Fruit fly (Drosophila melanogaster): ENCODE measurements around the gene ScpX.

The ScpX gene

DNA sequence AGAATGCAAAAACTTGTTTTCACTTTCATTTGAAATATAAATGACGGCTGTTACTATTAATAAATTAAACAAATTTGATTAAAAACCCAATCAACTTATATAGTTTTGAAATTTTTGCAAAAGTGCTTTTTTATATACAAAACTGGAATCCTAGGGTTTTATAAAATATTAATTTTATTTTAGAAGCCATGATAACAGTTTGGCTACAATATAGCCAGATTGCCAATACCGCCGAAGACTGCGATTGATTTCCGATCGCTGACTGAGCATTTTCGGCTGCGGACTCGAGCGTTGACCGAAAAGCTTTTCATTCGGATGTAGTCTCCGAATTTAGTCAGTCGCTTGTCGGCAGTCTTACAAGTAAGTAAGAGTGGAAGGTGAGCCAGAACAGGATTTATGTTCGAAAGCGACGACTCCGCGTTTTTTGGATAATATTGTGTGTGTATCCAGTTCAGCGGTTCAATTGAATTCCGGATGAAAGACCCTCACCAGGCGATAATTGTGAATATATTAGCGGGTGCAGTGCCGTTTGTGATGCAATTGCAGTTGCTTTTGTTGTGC, 7.7 kb upstream of the ScpX start, which contains the start of gene Ugt36D1 (continued):
- TF ChIP-seq dl (GFP tag; optimal IDR thresholded peaks at IDR 0.05; ENCODE audit: insufficient read depth in 1 of 2, partially characterized antibody in 2 of 2): no peak
- no peak for TF ChIP-seq Abd-B (GFP tag; optimal IDR thresholded peaks at IDR 0.05)
- TF ChIP-seq Vsx2 (GFP tag; optimal IDR thresholded peaks at IDR 0.05; ENCODE audit: partially characterized antibody): peak; percentile 81
- TF ChIP-seq OdsH (GFP tag; optimal IDR thresholded peaks at IDR 0.05): no peak

DNA sequence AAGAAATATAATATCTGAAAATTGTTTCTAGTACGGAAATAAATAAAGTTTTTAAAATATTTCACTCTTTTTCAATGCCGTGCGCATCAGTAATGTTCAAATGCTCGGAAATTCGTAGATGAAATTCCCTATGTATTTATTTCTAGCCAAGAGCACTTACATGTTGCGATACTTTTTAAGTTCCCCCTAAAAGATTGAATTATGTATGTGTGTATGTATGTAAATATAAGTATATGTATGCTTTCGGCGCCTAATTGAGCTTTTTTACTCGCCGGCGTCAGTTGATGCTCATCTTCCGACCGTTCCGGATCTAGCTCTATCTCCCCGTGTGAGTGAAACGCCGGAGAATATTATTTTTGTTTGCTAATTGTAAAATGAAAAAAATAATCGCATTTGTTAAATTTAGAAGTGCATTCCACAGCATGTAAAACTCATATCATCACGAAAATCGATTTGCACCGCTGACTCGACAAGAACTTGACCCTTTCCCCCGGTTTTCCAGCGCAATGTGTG, 4.5 kb upstream of the ScpX start, which contains the start of gene Ugt36E1:
Ugt36E1 (plus strand) TSS at position 275 of the 513 bp plus-strand sequence.
- TF ChIP-seq Hr78 (GFP tag; optimal IDR thresholded peaks at IDR 0.05): no peak
- no peak for TF ChIP-seq usp (GFP tag; optimal IDR thresholded peaks at IDR 0.05)
- TF ChIP-seq Dfd (GFP tag; optimal IDR thresholded peaks at IDR 0.05): no peak
- no peak for TF ChIP-seq Sp1 (GFP tag; optimal IDR thresholded peaks at IDR 0.05)
- no peak for TF ChIP-seq dl (GFP tag; optimal IDR thresholded peaks at IDR 0.05; ENCODE audit: insufficient read depth in 1 of 2, partially characterized antibody in 2 of 2)
- no peak for TF ChIP-seq foxo (GFP tag; optimal IDR thresholded peaks at IDR 0.05)
- TF ChIP-seq woc (GFP tag; optimal IDR thresholded peaks at IDR 0.05): no peak

DNA sequence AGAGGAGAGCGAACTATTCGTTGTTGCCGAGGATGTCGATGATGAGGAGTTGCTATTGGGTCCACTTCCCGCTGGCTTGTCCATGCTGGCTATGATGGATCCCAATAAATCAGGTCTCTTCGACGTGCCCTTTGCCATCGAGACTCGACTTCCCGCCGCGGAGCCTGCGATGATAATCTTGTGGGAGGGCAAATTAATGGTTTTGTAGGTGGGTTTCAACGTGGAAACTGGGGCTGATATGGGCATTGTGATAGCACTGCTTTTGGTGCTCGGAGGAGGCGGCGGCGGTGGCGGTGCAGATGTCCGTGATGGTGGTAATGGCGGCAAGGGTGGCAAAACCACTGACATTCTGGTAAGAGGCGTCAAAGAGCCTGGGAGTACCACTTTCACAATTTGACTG, 3.5 kb downstream of the ScpX start:
- TF ChIP-seq Vsx2 (GFP tag; optimal IDR thresholded peaks at IDR 0.05; ENCODE audit: partially characterized antibody) (no peak), HLH106 (tag; optimal IDR thresholded peaks at IDR 0.05) (no peak), Hr78 (GFP tag; optimal IDR thresholded peaks at IDR 0.05) (no peak), sage (GFP tag; optimal IDR thresholded peaks at IDR 0.05) (no peak), dl (GFP tag; optimal IDR thresholded peaks at IDR 0.05; ENCODE audit: insufficient read depth in 1 of 2, partially characterized antibody in 2 of 2) (no peak), foxo (GFP tag; optimal IDR thresholded peaks at IDR 0.05) (no peak), Sp1 (GFP tag; optimal IDR thresholded peaks at IDR 0.05) (no peak), CrebA (GFP tag; optimal IDR thresholded peaks at IDR 0.05; ENCODE audit: borderline replicate concordance) (no peak), dsf (GFP tag; optimal IDR thresholded peaks at IDR 0.05; ENCODE audit: borderline replicate concordance) (no peak), Jra (GFP tag; optimal IDR thresholded peaks at IDR 0.05) (no peak), Dif (GFP tag; optimal IDR thresholded peaks at IDR 0.05; ENCODE audit: partially characterized antibody) (no peak), dmrt93B (GFP tag; optimal IDR thresholded peaks at IDR 0.05) (no peak), Hr83 (GFP tag; optimal IDR thresholded peaks at IDR 0.05; ENCODE audit: poor library complexity, severe bottlenecking) (no peak), Abd-B (GFP tag; optimal IDR thresholded peaks at IDR 0.05) (no peak), woc (GFP tag; optimal IDR thresholded peaks at IDR 0.05) (no peak), ey (GFP tag; optimal IDR thresholded peaks at IDR 0.05) (no peak), Myc (optimal IDR thresholded peaks at IDR 0.05) (no peak), GATAd (GFP tag; optimal IDR thresholded peaks at IDR 0.05) (no peak)

DNA sequence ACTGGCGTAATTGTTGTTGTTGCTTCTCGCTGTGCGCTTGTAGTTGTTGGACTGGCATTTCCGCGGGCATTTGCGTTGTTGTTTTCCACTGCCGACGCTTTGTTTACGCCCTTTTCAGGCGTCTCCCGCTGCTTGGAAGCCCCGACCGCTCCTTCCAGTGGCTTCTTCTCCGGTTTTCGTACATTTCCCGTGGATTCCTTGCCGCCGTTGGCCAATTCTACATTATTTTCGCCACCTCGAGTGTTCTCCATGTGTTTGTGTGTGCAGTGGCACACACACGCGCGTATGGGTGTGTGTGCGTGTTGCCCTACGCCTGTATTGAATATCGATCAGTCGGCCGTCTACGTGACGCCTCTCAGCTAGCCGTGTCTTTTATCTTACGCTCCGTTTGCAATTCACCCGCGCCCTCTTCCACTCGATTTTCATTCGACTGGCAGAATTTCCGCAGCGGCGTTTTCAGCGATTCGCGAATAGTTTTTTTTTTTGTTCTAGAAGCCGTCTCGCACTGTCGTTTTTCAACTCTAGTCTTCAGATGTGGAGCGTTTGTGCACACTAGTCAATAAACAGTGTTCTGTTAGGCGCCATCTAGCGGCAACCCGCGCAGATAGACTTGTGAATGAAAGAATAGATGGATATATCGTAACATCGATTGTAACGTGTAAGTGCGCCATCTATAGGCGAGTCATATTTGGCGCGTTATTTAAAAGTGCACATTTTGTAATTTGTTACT, 8.3 kb downstream of the ScpX start, which contains the start of gene CG10600:
CG10600 (minus strand) TSS at position 537 of the 730 bp plus-strand sequence.
- TF ChIP-seq Rel (GFP tag; optimal IDR thresholded peaks at IDR 0.05) (no peak), Rel (tag; optimal IDR thresholded peaks at IDR 0.05) (peak; percentile 50), h (GFP tag; optimal IDR thresholded peaks at IDR 0.05) (peak; percentile 91), CG9705 (GFP tag; optimal IDR thresholded peaks at IDR 0.05) (peak; percentile 69), foxo (GFP tag; optimal IDR thresholded peaks at IDR 0.05) (peak in 1 of 2 experiments; percentile 91), Hr78 (GFP tag; optimal IDR thresholded peaks at IDR 0.05) (no peak), psq (GFP tag; optimal IDR thresholded peaks at IDR 0.05) (peak; percentile 78), rgr (GFP tag; optimal IDR thresholded peaks at IDR 0.05) (peak; percentile 92), dmrt93B (GFP tag; optimal IDR thresholded peaks at IDR 0.05) (peak; percentile 56), Mio (GFP tag; optimal IDR thresholded peaks at IDR 0.05) (peak; percentile 52), br (GFP tag; optimal IDR thresholded peaks at IDR 0.05) (peak; percentile 91), brk (GFP tag; optimal IDR thresholded peaks at IDR 0.05) (no peak), Myc (optimal IDR thresholded peaks at IDR 0.05) (peak; percentile 88), GATAd (GFP tag; optimal IDR thresholded peaks at IDR 0.05) (peak; percentile 61), Jra (GFP tag; optimal IDR thresholded peaks at IDR 0.05) (peak; percentile 92), Dfd (GFP tag; optimal IDR thresholded peaks at IDR 0.05) (no peak), Sp1 (GFP tag; optimal IDR thresholded peaks at IDR 0.05) (peak; percentile 71), CrebA (GFP tag; optimal IDR thresholded peaks at IDR 0.05; ENCODE audit: borderline replicate concordance) (no peak), Abd-B (GFP tag; optimal IDR thresholded peaks at IDR 0.05) (peak; percentile 51), Dif (GFP tag; optimal IDR thresholded peaks at IDR 0.05; ENCODE audit: partially characterized antibody) (no peak), HLH106 (tag; optimal IDR thresholded peaks at IDR 0.05) (peak; percentile 71), dl (GFP tag; optimal IDR thresholded peaks at IDR 0.05; ENCODE audit: insufficient read depth in 1 of 2, partially characterized antibody in 2 of 2) (no peak), CG32264 (GFP tag; optimal IDR thresholded peaks at IDR 0.05) (peak; percentile 60), pan (optimal IDR thresholded peaks at IDR 0.05) (no peak), usp (GFP tag; optimal IDR thresholded peaks at IDR 0.05) (no peak), fru (GFP tag; optimal IDR thresholded peaks at IDR 0.05) (peak; percentile 89), N (GFP tag; optimal IDR thresholded peaks at IDR 0.05) (peak; percentile 74), jim (GFP tag; optimal IDR thresholded peaks at IDR 0.05) (peak; percentile 85), sage (GFP tag; optimal IDR thresholded peaks at IDR 0.05) (peak; percentile 72), lola (GFP tag; optimal IDR thresholded peaks at IDR 0.05) (no peak), OdsH (GFP tag; optimal IDR thresholded peaks at IDR 0.05) (peak; percentile 86), tai (GFP tag; optimal IDR thresholded peaks at IDR 0.05) (no peak), Hnf4 (GFP tag; optimal IDR thresholded peaks at IDR 0.05) (peak; percentile 95)

All from whole organism, wandering third instar larva.